Worm (Caenorhabditis elegans) whole organism, L1 larva: ENCODE results near the gene C25F9.11.

Source experiments
- dpl-1 ChIP-seq, 3 experiments: fragments of 150-350 bp in 2 of 3; sonication (generic microtip) in 1 of 3; optimal IDR thresholded peaks; 2 replicates each; lab custom pipeline; 2014 to 2017; ENCODE audit warnings: missing biosample characterization in 3 of 3, missing genetic modification characterization in 3 of 3, missing genetic modification reagents in 3 of 3
- egl-13 ChIP-seq: sonication (generic microtip); optimal IDR thresholded peaks from 2 replicates; lab custom pipeline; 2016; ENCODE audit warnings: missing genotype, missing genetic modification reagents, missing genetic modification characterization, missing compliant biosample characterization
- lsy-2 ChIP-seq, 2 experiments: fragments of 150-350 bp; optimal IDR thresholded peaks; 2 replicates each; lab custom pipeline; 2014; ENCODE audit warnings: missing biosample characterization in 2 of 2, missing genetic modification characterization in 2 of 2

- TF ChIP-seq dpl-1 (GFP tag; optimal IDR thresholded peaks at IDR 0.05; lab: Kevin White, UChicago) (no peak), egl-13 (tag; lab: Kevin White, UChicago) (no peak), lsy-2 (tag; optimal IDR thresholded peaks at IDR 0.05; lab: Kevin White, UChicago) (no peak)
Observed at ce11 chrV:19398396-19398795, 34.5 kb downstream of the C25F9.11 start.
